Fruit fly (Drosophila melanogaster) whole organism, embryonic: ENCODE measurements around the gene slf.

Source experiments
- ATbp ChIP-seq: fragments of 200-800 bp; sonication (Bioruptor generic); optimal IDR thresholded peaks from 2 replicates; lab custom pipeline; 2017; ENCODE audit warnings: missing biosample characterization, mild to moderate bottlenecking, missing genetic modification characterization, missing genetic modification reagents
- B-H2 ChIP-seq: fragments of 200-800 bp; sonication (Bioruptor generic); optimal IDR thresholded peaks from 2 replicates; lab custom pipeline; 2018; ENCODE audit warnings: missing biosample characterization, mild to moderate bottlenecking, missing genetic modification characterization
- BEAF-32 ChIP-seq: fragments of 200-800 bp; sonication (Bioruptor generic); optimal IDR thresholded peaks from 3 replicates; lab custom pipeline; 2017; ENCODE audit warnings: missing biosample characterization, missing genetic modification characterization, mild to moderate bottlenecking, moderate library complexity, missing genetic modification reagents
- CG10462 ChIP-seq: fragments of 200-800 bp; sonication (Bioruptor generic); optimal IDR thresholded peaks from 2 replicates; lab custom pipeline; 2016; ENCODE audit warnings: missing biosample characterization, missing genetic modification characterization
- CG11085 ChIP-seq: fragments of 200-800 bp; sonication (Bioruptor generic); IDR thresholded peaks from 2 replicates; pipeline ENCODE4 v1.3.6; 2022; ENCODE audit warnings: missing biosample characterization, missing genetic modification characterization
- CG11723 ChIP-seq: fragments of 200-800 bp; sonication (Bioruptor generic); optimal IDR thresholded peaks from 2 replicates; lab custom pipeline; 2017; ENCODE audit warnings: missing biosample characterization, mild to moderate bottlenecking, missing genetic modification characterization
- CG12219 ChIP-seq: fragments of 200-800 bp; sonication (Bioruptor generic); optimal IDR thresholded peaks from 3 replicates; lab custom pipeline; 2018; ENCODE audit warnings: missing biosample characterization, mild to moderate bottlenecking, missing genetic modification characterization
- CG17912 ChIP-seq: fragments of 200-800 bp; sonication (Bioruptor generic); optimal IDR thresholded peaks from 2 replicates; lab custom pipeline; 2018; ENCODE audit warnings: missing biosample characterization, mild to moderate bottlenecking, missing genetic modification characterization
- CG18619 ChIP-seq: fragments of 200-800 bp; sonication (Bioruptor generic); optimal IDR thresholded peaks from 3 replicates; lab custom pipeline; 2017; ENCODE audit warnings: missing biosample characterization, mild to moderate bottlenecking, missing genetic modification characterization
- CG32767 ChIP-seq: fragments of 200-800 bp; sonication (Bioruptor generic); IDR thresholded peaks from 2 replicates; pipeline ENCODE4 v1.3.6; 2022; ENCODE audit warnings: missing biosample characterization, missing genetic modification characterization
- CG3838 ChIP-seq: fragments of 200-800 bp; sonication (Bioruptor generic); optimal IDR thresholded peaks from 3 replicates; lab custom pipeline; 2016; ENCODE audit warnings: missing biosample characterization, missing genetic modification characterization
- CG4282 ChIP-seq: fragments of 200-800 bp; sonication (Bioruptor generic); optimal IDR thresholded peaks from 2 replicates; lab custom pipeline; 2016; ENCODE audit warnings: missing biosample characterization, missing genetic modification characterization
- CG4404 ChIP-seq: fragments of 200-800 bp; sonication (Bioruptor generic); IDR thresholded peaks from 2 replicates; pipeline ENCODE4 v1.3.6; 2022; ENCODE audit warnings: missing biosample characterization, missing genetic modification characterization
- CG4707 ChIP-seq: fragments of 200-800 bp; sonication (Bioruptor generic); optimal IDR thresholded peaks from 2 replicates; lab custom pipeline; 2018; ENCODE audit warnings: missing biosample characterization, mild to moderate bottlenecking, missing genetic modification characterization, moderate library complexity
- CG7745 ChIP-seq: fragments of 200-800 bp; sonication (Bioruptor generic); optimal IDR thresholded peaks from 2 replicates; lab custom pipeline; 2018; ENCODE audit warnings: missing biosample characterization, mild to moderate bottlenecking, missing genetic modification characterization, moderate library complexity
- CG8290 ChIP-seq, 3 experiments: fragments of 200-800 bp; sonication (Bioruptor generic); optimal IDR thresholded peaks; 2 replicates each; lab custom pipeline; 2016 to 2019; ENCODE audit warnings: missing biosample characterization in 3 of 3, missing genetic modification characterization in 3 of 3, mild to moderate bottlenecking in 2 of 3, moderate library complexity in 1 of 3
- CG8765 ChIP-seq: fragments of 200-800 bp; sonication (Bioruptor generic); IDR thresholded peaks from 2 replicates; pipeline ENCODE4 v1.3.6; 2022; ENCODE audit warnings: missing biosample characterization, missing genetic modification characterization
- E2f1 ChIP-seq: fragments of 200-800 bp; sonication (Bioruptor generic); IDR thresholded peaks from 2 replicates; pipeline ENCODE4 v1.3.6; 2022; ENCODE audit warnings: missing biosample characterization, missing genetic modification characterization
- Elba2 ChIP-seq: fragments of 200-800 bp; sonication (Bioruptor generic); optimal IDR thresholded peaks from 3 replicates; lab custom pipeline; 2016; ENCODE audit warnings: missing biosample characterization, missing genetic modification characterization
- Ets65A ChIP-seq: fragments of 200-800 bp; sonication (Bioruptor generic); peaks from one replicate; lab custom pipeline; 2016; ENCODE audit warnings: missing biosample characterization, missing genetic modification characterization
- GATAe ChIP-seq: fragments of 200-800 bp; sonication (Bioruptor generic); conservative IDR thresholded peaks from 2 replicates; pipeline ENCODE4 v1.3.6; 2022; ENCODE audit warnings: missing biosample characterization, missing genetic modification characterization
- H15 ChIP-seq: fragments of 200-800 bp; sonication (Bioruptor generic); IDR thresholded peaks from 3 replicates; pipeline ENCODE4 v1.3.6; 2022; ENCODE audit warnings: missing biosample characterization, missing genetic modification characterization
- HHEX ChIP-seq: fragments of 200-800 bp; sonication (Bioruptor generic); optimal IDR thresholded peaks from 3 replicates; lab custom pipeline; 2017; ENCODE audit warnings: missing biosample characterization, mild to moderate bottlenecking, missing genetic modification characterization, missing genetic modification reagents
- Hand ChIP-seq: fragments of 200-800 bp; sonication (Bioruptor generic); optimal IDR thresholded peaks from 2 replicates; lab custom pipeline; 2017; ENCODE audit warnings: mild to moderate bottlenecking, missing biosample characterization, missing genetic modification reagents, missing genetic modification characterization
- Jarid2 ChIP-seq: fragments of 200-800 bp; sonication (Bioruptor generic); optimal IDR thresholded peaks from 3 replicates; lab custom pipeline; 2017; ENCODE audit warnings: mild to moderate bottlenecking, missing biosample characterization, missing genetic modification reagents, missing genetic modification characterization
- Lhr ChIP-seq: fragments of 200-800 bp; sonication (Bioruptor generic); optimal IDR thresholded peaks from 3 replicates; lab custom pipeline; 2017; ENCODE audit warnings: mild to moderate bottlenecking, missing biosample characterization, missing genetic modification reagents, missing genetic modification characterization
- Nf-YB ChIP-seq: fragments of 200-800 bp; sonication (Bioruptor generic); optimal IDR thresholded peaks from 3 replicates; lab custom pipeline; 2019; ENCODE audit warnings: missing biosample characterization, mild to moderate bottlenecking, missing genetic modification characterization, moderate library complexity
- NfI ChIP-seq: fragments of 200-800 bp; sonication (Bioruptor generic); optimal IDR thresholded peaks from 3 replicates; lab custom pipeline; 2018; ENCODE audit warnings: missing biosample characterization, mild to moderate bottlenecking, missing genetic modification characterization, moderate library complexity
- PHDP ChIP-seq: fragments of 200-800 bp; sonication (Bioruptor generic); optimal IDR thresholded peaks from 3 replicates; lab custom pipeline; 2018; ENCODE audit warnings: missing biosample characterization, mild to moderate bottlenecking, missing genetic modification characterization, moderate library complexity
- Ptx1 ChIP-seq: fragments of 200-800 bp; sonication (Bioruptor generic); IDR thresholded peaks from 2 replicates; pipeline ENCODE4 v1.3.6; 2022; ENCODE audit warnings: missing biosample characterization, missing genetic modification characterization
- Sox100B ChIP-seq: fragments of 200-800 bp; sonication (Bioruptor generic); optimal IDR thresholded peaks from 3 replicates; lab custom pipeline; 2018; ENCODE audit warnings: missing biosample characterization, mild to moderate bottlenecking, missing genetic modification characterization
- TFAM ChIP-seq: fragments of 200-800 bp; sonication (Bioruptor generic); optimal IDR thresholded peaks from 2 replicates; lab custom pipeline; 2017; ENCODE audit warnings: missing biosample characterization, missing genetic modification characterization, inconsistent platforms
- ab ChIP-seq: fragments of 200-800 bp; sonication (Bioruptor generic); optimal IDR thresholded peaks from 2 replicates; lab custom pipeline; 2016; ENCODE audit warnings: missing biosample characterization, missing genetic modification characterization
- ac ChIP-seq: fragments of 200-800 bp; sonication (Bioruptor generic); optimal IDR thresholded peaks from 3 replicates; lab custom pipeline; 2017; ENCODE audit warnings: missing biosample characterization, mild to moderate bottlenecking, missing genetic modification characterization
- dysf ChIP-seq: fragments of 200-800 bp; sonication (Bioruptor generic); IDR thresholded peaks from 3 replicates; pipeline ENCODE4 v1.3.6; 2022; ENCODE audit warnings: missing biosample characterization, missing genetic modification characterization
- esg ChIP-seq: fragments of 200-800 bp; sonication (Bioruptor generic); conservative IDR thresholded peaks from 2 replicates; pipeline ENCODE4 v1.3.6; 2022; ENCODE audit warnings: missing biosample characterization, missing genetic modification characterization
- fd102C ChIP-seq: fragments of 200-800 bp; sonication (Bioruptor generic); optimal IDR thresholded peaks from 2 replicates; lab custom pipeline; 2018; ENCODE audit warnings: missing biosample characterization, mild to moderate bottlenecking, missing genetic modification characterization, moderate library complexity
- fu2 ChIP-seq: fragments of 200-800 bp; sonication (Bioruptor generic); optimal IDR thresholded peaks from 2 replicates; lab custom pipeline; 2016; ENCODE audit warnings: missing biosample characterization, missing genetic modification characterization
- gfzf ChIP-seq: fragments of 200-800 bp; sonication (Bioruptor generic); optimal IDR thresholded peaks from 2 replicates; lab custom pipeline; 2016; ENCODE audit warnings: missing biosample characterization, mild to moderate bottlenecking, missing genetic modification characterization, moderate library complexity
- insv ChIP-seq, 2 experiments: fragments of 200-800 bp; sonication (Bioruptor generic); optimal IDR thresholded peaks; 3 replicates each; lab custom pipeline; 2016 to 2018; ENCODE audit warnings: missing biosample characterization in 2 of 2, missing genetic modification characterization in 2 of 2
- lab ChIP-seq: fragments of 200-800 bp; sonication (Bioruptor generic); optimal IDR thresholded peaks from 3 replicates; lab custom pipeline; 2017; ENCODE audit warnings: missing biosample characterization, missing genetic modification characterization, mild to moderate bottlenecking, moderate library complexity, missing genetic modification reagents
- mirr ChIP-seq: fragments of 200-800 bp; sonication (Bioruptor generic); optimal IDR thresholded peaks from 3 replicates; lab custom pipeline; 2018; ENCODE audit warnings: missing biosample characterization, mild to moderate bottlenecking, missing genetic modification characterization
- nom ChIP-seq: fragments of 200-800 bp; sonication (Bioruptor generic); optimal IDR thresholded peaks from 2 replicates; lab custom pipeline; 2017; ENCODE audit warnings: missing biosample characterization, missing genetic modification characterization, mild to moderate bottlenecking, moderate library complexity, missing genetic modification reagents
- pros ChIP-seq: fragments of 200-800 bp; sonication (Bioruptor generic); optimal IDR thresholded peaks from 3 replicates; lab custom pipeline; 2019; ENCODE audit warnings: missing biosample characterization, mild to moderate bottlenecking, missing genetic modification characterization, moderate library complexity
- pum ChIP-seq: fragments of 200-800 bp; sonication (Bioruptor generic); optimal IDR thresholded peaks from 2 replicates; lab custom pipeline; 2016; ENCODE audit warnings: missing biosample characterization, missing genetic modification characterization
- repo ChIP-seq: fragments of 200-800 bp; sonication (Bioruptor generic); optimal IDR thresholded peaks from 2 replicates; lab custom pipeline; 2016; ENCODE audit warnings: missing biosample characterization, missing genetic modification characterization
- slp2 ChIP-seq: fragments of 200-800 bp; sonication (Bioruptor generic); optimal IDR thresholded peaks from 2 replicates; lab custom pipeline; 2016; ENCODE audit warnings: missing biosample characterization, missing genetic modification characterization
- so ChIP-seq: fragments of 200-800 bp; sonication (Bioruptor generic); IDR thresholded peaks from 3 replicates; pipeline ENCODE4 v1.3.6; 2022; ENCODE audit warnings: missing biosample characterization, missing genetic modification characterization
- sqz ChIP-seq: fragments of 200-800 bp; sonication (Bioruptor generic); optimal IDR thresholded peaks from 3 replicates; lab custom pipeline; 2018; ENCODE audit warnings: missing biosample characterization, mild to moderate bottlenecking, missing genetic modification characterization
- unpg ChIP-seq: fragments of 200-800 bp; sonication (Bioruptor generic); optimal IDR thresholded peaks from 3 replicates; lab custom pipeline; 2018; ENCODE audit warnings: missing biosample characterization, mild to moderate bottlenecking, missing genetic modification characterization, moderate library complexity

The slf gene

dm6 chr2L:4850356-4850755 is 48.6 kb upstream of the slf start, which contains the start of the genes mRpS2 and Mon1 (continued):
- TF ChIP-seq BEAF-32 (GFP tag; lab: Kevin White, UChicago) (peak; percentile 16), pum (GFP tag; lab: Kevin White, UChicago) (peak; percentile 77), CG10462 (GFP tag; lab: Kevin White, UChicago) (peak; percentile 88), H15 (GFP tag; lab: Robert Waterston, UW) (peak; percentile 97), Jarid2 (GFP tag; lab: Kevin White, UChicago) (no peak), fd102C (GFP tag; lab: Kevin White, UChicago) (peak; percentile 65), TFAM (GFP tag; lab: Kevin White, UChicago) (peak; percentile 18), CG32767 (GFP tag; lab: Robert Waterston, UW) (peak; percentile 95), fu2 (GFP tag; lab: Kevin White, UChicago) (peak; percentile 77), CG17912 (GFP tag; lab: Kevin White, UChicago) (peak; percentile 39), pros (GFP tag; lab: Kevin White, UChicago) (no peak), NfI (peak; percentile 95), GATAe (GFP tag; lab: Robert Waterston, UW) (peak; percentile 91), CG4282 (GFP tag; lab: Kevin White, UChicago) (peak; percentile 57), Hand (GFP tag; lab: Kevin White, UChicago) (peak; percentile 86), HHEX (peak; percentile 93), E2f1 (GFP tag; lab: Robert Waterston, UW) (peak; percentile 98), repo (GFP tag; lab: Kevin White, UChicago) (peak; percentile 54), slp2 (peak; percentile 61), CG11723 (peak; percentile 84), sqz (GFP tag; lab: Kevin White, UChicago) (peak; percentile 69), esg (GFP tag; lab: Robert Waterston, UW) (peak; percentile 95), CG11085 (GFP tag; lab: Robert Waterston, UW) (peak; percentile 97), CG8765 (peak; percentile 87), so (peak; percentile 96), Elba2 (GFP tag; lab: Kevin White, UChicago) (peak; percentile 62), CG18619 (GFP tag; lab: Kevin White, UChicago) (peak; percentile 92), gfzf (GFP tag; lab: Kevin White, UChicago) (no peak), lab (GFP tag; lab: Kevin White, UChicago) (peak; percentile 98), CG4404 (GFP tag; lab: Robert Waterston, UW) (peak; percentile 85), Sox100B (GFP tag; lab: Kevin White, UChicago) (peak; percentile 90), ATbp (GFP tag; lab: Kevin White, UChicago) (peak; percentile 89), B-H2 (peak; percentile 92), CG3838 (GFP tag; lab: Kevin White, UChicago) (peak; percentile 70), mirr (GFP tag; lab: Kevin White, UChicago) (peak; percentile 60), Ptx1 (GFP tag; lab: Robert Waterston, UW) (peak; percentile 98), ac (GFP tag; lab: Kevin White, UChicago) (peak; percentile 37), dysf (GFP tag; lab: Robert Waterston, UW) (peak; percentile 94), CG7745 (tag; lab: Kevin White, UChicago) (no peak), PHDP (peak; percentile 98), insv (GFP tag; optimal IDR thresholded peaks at IDR 0.05; lab: Kevin White, UChicago) (peak in 1 of 2 experiments; percentile 57), unpg (peak; percentile 95), CG12219 (GFP tag; lab: Kevin White, UChicago) (peak; percentile 71), Lhr (peak; percentile 57), CG8290 (GFP tag; optimal IDR thresholded peaks at IDR 0.05; lab: Kevin White, UChicago) (peak; percentile 89), CG8290 (tag; optimal IDR thresholded peaks at IDR 0.05; lab: Kevin White, UChicago) (peak; percentile 79 to 90), Nf-YB (GFP tag; lab: Kevin White, UChicago) (peak; percentile 74), ab (GFP tag; lab: Kevin White, UChicago) (peak; percentile 60), Ets65A (GFP tag; lab: Kevin White, UChicago) (peak; percentile 98), CG4707 (GFP tag; lab: Kevin White, UChicago) (peak; percentile 61), nom (peak; percentile 79)
